Worm (Caenorhabditis elegans) whole organism, young adult: ENCODE results near the gene lpr-4.
A peak's percentile ranks its signal among the peaks of the same experiment; 100 is the strongest.

ENCODE experiments used
- B0035.1 ChIP-seq: sonication (generic microtip); optimal IDR thresholded peaks from 2 replicates; lab custom pipeline; 2016; ENCODE audit warnings: missing genetic modification characterization, mild to moderate bottlenecking, missing compliant biosample characterization, missing genotype, missing genetic modification reagents
- B0261.1 ChIP-seq: sonication (generic microtip); optimal IDR thresholded peaks from 2 replicates; lab custom pipeline; 2016; ENCODE audit warnings: mild to moderate bottlenecking, missing genetic modification characterization, moderate library complexity, missing compliant biosample characterization
- B0336.3 ChIP-seq: fragments of 200-800 bp; sonication (Bioruptor generic); IDR thresholded peaks from 2 replicates; pipeline ENCODE4 v1.3.6; 2022; ENCODE audit warnings: missing genetic modification characterization, missing compliant biosample characterization
- D2030.7 ChIP-seq: fragments of 200-800 bp; sonication (Bioruptor generic); IDR thresholded peaks from 2 replicates; pipeline ENCODE4 v1.3.6; 2022; ENCODE audit warnings: missing genetic modification reagents, missing genetic modification characterization, missing compliant biosample characterization
- F10E7.11 ChIP-seq: sonication (generic microtip); optimal IDR thresholded peaks from 2 replicates; lab custom pipeline; 2017; ENCODE audit warnings: mild to moderate bottlenecking, missing genetic modification characterization, moderate library complexity, missing compliant biosample characterization
- F33H1.4 ChIP-seq: fragments of 200-800 bp; sonication (Bioruptor generic); IDR thresholded peaks from 2 replicates; pipeline ENCODE4 v1.3.6; 2022; ENCODE audit warnings: missing genetic modification reagents, missing genetic modification characterization, missing compliant biosample characterization
- F52B5.7 ChIP-seq: sonication (generic microtip); optimal IDR thresholded peaks from 2 replicates; lab custom pipeline; 2016; ENCODE audit warnings: mild to moderate bottlenecking, missing genetic modification characterization, missing compliant biosample characterization
- F55B11.4 ChIP-seq: sonication (generic microtip); optimal IDR thresholded peaks from 2 replicates; lab custom pipeline; 2016; ENCODE audit warnings: missing compliant biosample characterization, missing genetic modification characterization, borderline replicate concordance; ENCODE audit not compliant: insufficient read depth
- T26A5.8 ChIP-seq: sonication (generic microtip); optimal IDR thresholded peaks from 2 replicates; lab custom pipeline; 2016; ENCODE audit warnings: missing genetic modification characterization, missing compliant biosample characterization
- Y67H2A.10 ChIP-seq: fragments of 200-800 bp; sonication (Bioruptor generic); conservative IDR thresholded peaks from 2 replicates; pipeline ENCODE4 v1.3.6; 2022; ENCODE audit warnings: missing genetic modification reagents, missing genetic modification characterization, missing compliant biosample characterization
- Y95B8A.8 ChIP-seq: fragments of 200-800 bp; sonication (Bioruptor generic); IDR thresholded peaks from 2 replicates; pipeline ENCODE4 v1.3.6; 2022; ENCODE audit warnings: missing genetic modification reagents, missing genetic modification characterization, missing compliant biosample characterization
- aptf-3 ChIP-seq: fragments of 200-800 bp; sonication (Bioruptor generic); IDR thresholded peaks from 2 replicates; pipeline ENCODE4 v1.3.6; 2022; ENCODE audit warnings: missing genetic modification characterization, missing compliant biosample characterization
- athp-1 ChIP-seq: sonication (generic microtip); optimal IDR thresholded peaks from 2 replicates; lab custom pipeline; 2017; ENCODE audit warnings: mild to moderate bottlenecking, missing genetic modification characterization, missing compliant biosample characterization
- attf-6 ChIP-seq: fragments of 200-800 bp; sonication (Bioruptor generic); IDR thresholded peaks from 2 replicates; pipeline ENCODE4 v1.3.6; 2022; ENCODE audit warnings: missing genetic modification reagents, missing genetic modification characterization, missing compliant biosample characterization
- bed-1 ChIP-seq: fragments of 200-800 bp; sonication (Bioruptor generic); IDR thresholded peaks from 2 replicates; pipeline ENCODE4 v1.3.6; 2022; ENCODE audit warnings: missing genetic modification reagents, missing genetic modification characterization, missing compliant biosample characterization
- ceh-58 ChIP-seq: fragments of 200-800 bp; sonication (Bioruptor generic); IDR thresholded peaks from 2 replicates; pipeline ENCODE4 v1.3.6; 2022; ENCODE audit warnings: missing genetic modification characterization, missing compliant biosample characterization
- ceh-91 ChIP-seq: fragments of 200-800 bp; sonication (Bioruptor generic); IDR thresholded peaks from 2 replicates; pipeline ENCODE4 v1.3.6; 2022; ENCODE audit warnings: missing genetic modification reagents, missing genetic modification characterization, missing compliant biosample characterization
- chd-7 ChIP-seq: sonication (generic microtip); optimal IDR thresholded peaks from 2 replicates; lab custom pipeline; 2016; ENCODE audit warnings: mild to moderate bottlenecking, missing genetic modification characterization, moderate library complexity, missing compliant biosample characterization
- efl-1 ChIP-seq: fragments of 150-350 bp; optimal IDR thresholded peaks from 2 replicates; lab custom pipeline; 2014; ENCODE audit warnings: missing biosample characterization, missing genetic modification reagents, missing genetic modification characterization
- egl-18 ChIP-seq: fragments of 200-800 bp; sonication (Bioruptor generic); IDR thresholded peaks from 2 replicates; pipeline ENCODE4 v1.3.6; 2022; ENCODE audit warnings: missing genetic modification reagents, missing genetic modification characterization, missing compliant biosample characterization
- fkh-3 ChIP-seq: sonication (generic microtip); optimal IDR thresholded peaks from 2 replicates; lab custom pipeline; 2016; ENCODE audit warnings: mild to moderate bottlenecking, missing genetic modification characterization, missing compliant biosample characterization
- hmg-20 ChIP-seq: fragments of 200-800 bp; sonication (Bioruptor generic); IDR thresholded peaks from 2 replicates; pipeline ENCODE4 v1.3.6; 2022; ENCODE audit warnings: missing genetic modification reagents, missing genetic modification characterization, missing compliant biosample characterization
- hrde-1 ChIP-seq: sonication (generic microtip); optimal IDR thresholded peaks from 2 replicates; lab custom pipeline; 2016; ENCODE audit warnings: missing genetic modification characterization, mild to moderate bottlenecking, missing compliant biosample characterization, moderate library complexity, missing genotype, missing genetic modification reagents, borderline replicate concordance
- lag-1 ChIP-seq: fragments of 200-800 bp; sonication (Bioruptor generic); IDR thresholded peaks from 2 replicates; pipeline ENCODE4 v1.3.6; 2022; ENCODE audit warnings: missing genetic modification reagents, missing genetic modification characterization, missing compliant biosample characterization
- let-526 ChIP-seq: fragments of 200-800 bp; sonication (Bioruptor generic); IDR thresholded peaks from 2 replicates; pipeline ENCODE4 v1.3.6; 2022; ENCODE audit warnings: missing genetic modification reagents, missing genetic modification characterization, missing compliant biosample characterization
- lin-35 ChIP-seq, 3 experiments: fragments of 150-350 bp in 2 of 3; sonication (generic microtip) in 1 of 3; optimal IDR thresholded peaks; 2 replicates each; lab custom pipeline; 2014 to 2018; ENCODE audit warnings: missing biosample characterization in 3 of 3, missing genetic modification characterization in 3 of 3, missing genetic modification reagents in 3 of 3
- lsl-1 ChIP-seq: fragments of 200-800 bp; sonication (Bioruptor generic); optimal IDR thresholded peaks from 2 replicates; lab custom pipeline; 2018; ENCODE audit warnings: mild to moderate bottlenecking, missing genetic modification characterization, moderate library complexity, missing compliant biosample characterization
- lsy-27 ChIP-seq: sonication (generic microtip); optimal IDR thresholded peaks from 2 replicates; lab custom pipeline; 2017; ENCODE audit warnings: missing genetic modification characterization, mild to moderate bottlenecking, missing compliant biosample characterization, antibody characterized with exemption, missing genotype, borderline replicate concordance; ENCODE audit not compliant: insufficient read depth
- madf-10 ChIP-seq: sonication (generic microtip); optimal IDR thresholded peaks from 2 replicates; lab custom pipeline; 2016; ENCODE audit warnings: mild to moderate bottlenecking, missing genetic modification characterization, missing compliant biosample characterization
- madf-8 ChIP-seq: fragments of 200-800 bp; sonication (Bioruptor generic); conservative IDR thresholded peaks from 2 replicates; pipeline ENCODE4 v1.3.6; 2022; ENCODE audit warnings: missing genetic modification reagents, missing genetic modification characterization, missing compliant biosample characterization
- mcd-1 ChIP-seq: fragments of 200-800 bp; sonication (Bioruptor generic); IDR thresholded peaks from 2 replicates; pipeline ENCODE4 v1.3.6; 2022; ENCODE audit warnings: missing genetic modification reagents, missing genetic modification characterization, missing compliant biosample characterization
- mes-4 ChIP-seq: sonication (generic microtip); optimal IDR thresholded peaks from 2 replicates; lab custom pipeline; 2016; ENCODE audit warnings: missing genotype, missing genetic modification characterization, missing compliant biosample characterization
- mxl-1 ChIP-seq: sonication (generic microtip); optimal IDR thresholded peaks from 2 replicates; lab custom pipeline; 2016; ENCODE audit warnings: missing genetic modification characterization, missing compliant biosample characterization
- nfya-1 ChIP-seq: sonication (generic microtip); optimal IDR thresholded peaks from 2 replicates; lab custom pipeline; 2017; ENCODE audit warnings: antibody characterized with exemption, missing compliant biosample characterization, missing genetic modification characterization, borderline replicate concordance; ENCODE audit not compliant: insufficient read depth
- nfya-2 ChIP-seq: fragments of 200-800 bp; sonication (Bioruptor generic); IDR thresholded peaks from 2 replicates; pipeline ENCODE4 v1.3.6; 2022; ENCODE audit warnings: missing genetic modification reagents, missing genetic modification characterization, missing compliant biosample characterization
- nhr-179 ChIP-seq: sonication (generic microtip); optimal IDR thresholded peaks from 2 replicates; lab custom pipeline; 2016; ENCODE audit warnings: mild to moderate bottlenecking, missing genetic modification characterization, missing compliant biosample characterization
- rec-8 ChIP-seq, 2 experiments: sonication (generic microtip); optimal IDR thresholded peaks; 2 replicates each; lab custom pipeline; 2016; ENCODE audit warnings: mild to moderate bottlenecking in 2 of 2, missing genetic modification characterization in 2 of 2, missing genetic modification reagents in 2 of 2, missing genotype in 2 of 2, missing biosample characterization in 1 of 2, missing compliant biosample characterization in 1 of 2, moderate library complexity in 1 of 2
- repo-1 ChIP-seq: sonication (generic microtip); optimal IDR thresholded peaks from 2 replicates; lab custom pipeline; 2017; ENCODE audit warnings: mild to moderate bottlenecking, missing genetic modification characterization, missing compliant biosample characterization
- sea-2 ChIP-seq: fragments of 200-800 bp; sonication (Bioruptor generic); IDR thresholded peaks from 2 replicates; pipeline ENCODE4 v1.3.6; 2022; ENCODE audit warnings: missing genetic modification characterization, missing compliant biosample characterization
- somi-1 ChIP-seq: fragments of 200-800 bp; sonication (Bioruptor generic); optimal IDR thresholded peaks from 2 replicates; lab custom pipeline; 2018; ENCODE audit warnings: mild to moderate bottlenecking, missing genetic modification characterization, missing compliant biosample characterization
- tbx-9 ChIP-seq: sonication (generic microtip); optimal IDR thresholded peaks from 2 replicates; lab custom pipeline; 2016; ENCODE audit warnings: borderline replicate concordance, missing genetic modification characterization, inconsistent platforms, missing compliant biosample characterization
- unc-62 ChIP-seq: fragments of 150-350 bp; optimal IDR thresholded peaks from 2 replicates; lab custom pipeline; 2014; ENCODE audit warnings: missing biosample characterization, missing genetic modification reagents, missing genetic modification characterization
- zim-3 ChIP-seq: sonication (generic microtip); optimal IDR thresholded peaks from 2 replicates; lab custom pipeline; 2017; ENCODE audit warnings: mild to moderate bottlenecking, missing genetic modification characterization, moderate library complexity, missing compliant biosample characterization
- ztf-18 ChIP-seq: sonication (generic microtip); optimal IDR thresholded peaks from 2 replicates; lab custom pipeline; 2016; ENCODE audit warnings: missing genotype, mild to moderate bottlenecking, missing genetic modification characterization, missing compliant biosample characterization
- ztf-22 ChIP-seq: fragments of 200-800 bp; sonication (Bioruptor generic); optimal IDR thresholded peaks from 2 replicates; lab custom pipeline; 2018; ENCODE audit warnings: mild to moderate bottlenecking, missing genetic modification characterization, moderate library complexity, missing compliant biosample characterization
- ztf-25 ChIP-seq: fragments of 200-800 bp; sonication (Bioruptor generic); IDR thresholded peaks from 2 replicates; pipeline ENCODE4 v1.3.6; 2022; ENCODE audit warnings: missing genetic modification reagents, missing genetic modification characterization, missing compliant biosample characterization
- ztf-26 ChIP-seq: sonication (generic microtip); optimal IDR thresholded peaks from 2 replicates; lab custom pipeline; 2017; ENCODE audit warnings: missing genetic modification characterization, missing compliant biosample characterization
- ztf-28 ChIP-seq: fragments of 200-800 bp; sonication (Bioruptor generic); IDR thresholded peaks from 2 replicates; pipeline ENCODE4 v1.3.6; 2022; ENCODE audit warnings: missing genetic modification reagents, missing genetic modification characterization, missing compliant biosample characterization

lpr-4 gene

DNA sequence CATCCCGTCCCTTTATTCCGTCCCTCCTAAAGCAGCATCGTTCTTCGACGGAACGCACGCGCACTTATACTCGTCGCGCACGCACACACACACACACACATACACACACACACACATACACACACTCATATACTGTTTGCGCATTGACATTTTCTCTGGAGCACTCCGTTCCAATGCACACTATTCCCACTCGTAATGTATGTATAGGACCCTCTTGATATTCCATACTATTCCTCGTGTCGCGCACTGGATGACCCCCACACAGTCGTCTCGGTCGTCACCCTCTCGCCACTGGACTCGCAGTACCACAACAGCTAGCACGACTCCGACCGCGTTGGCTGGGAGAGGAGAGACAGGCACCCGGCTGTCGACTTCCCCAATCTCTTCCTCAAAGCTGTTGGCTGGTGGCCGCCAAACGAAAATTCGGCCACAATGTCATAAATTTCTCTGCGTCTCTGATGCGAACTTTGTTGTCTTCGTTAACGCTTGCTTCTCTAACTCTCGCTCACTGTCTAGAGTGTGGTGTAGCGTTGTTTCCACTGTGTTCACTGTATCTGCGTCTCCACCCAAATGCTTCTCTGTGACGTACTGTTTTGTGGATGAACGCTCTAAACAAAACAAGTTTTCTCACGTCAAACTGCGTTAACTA lies 33.8 kb upstream of the lpr-4 start (continued):
- no peak for TF ChIP-seq F33H1.4 (GFP tag; lab: Robert Waterston, UW)
- TF ChIP-seq ztf-22, result no peak
- no peak for TF ChIP-seq ztf-28 (GFP tag; lab: Robert Waterston, UW)
- peak; percentile 54 for TF ChIP-seq B0035.1 (tag; lab: Kevin White, UChicago)
- no peak for TF ChIP-seq attf-6 (GFP tag; lab: Robert Waterston, UW)
- peak; percentile 68 for TF ChIP-seq repo-1 (tag; lab: Kevin White, UChicago)
- TF ChIP-seq ceh-91 (GFP tag; lab: Robert Waterston, UW), result no peak
- no peak for TF ChIP-seq bed-1
- peak; percentile 52 for TF ChIP-seq somi-1 (GFP tag; lab: Kevin White, UChicago)
- no peak for TF ChIP-seq efl-1 (GFP tag; lab: Kevin White, UChicago)
- peak; percentile 83 for TF ChIP-seq ztf-26 (tag; lab: Kevin White, UChicago)
- no peak for TF ChIP-seq madf-8 (GFP tag; lab: Robert Waterston, UW)
- TF ChIP-seq ztf-18 (tag; lab: Kevin White, UChicago), result peak; percentile 55
- TF ChIP-seq sea-2 (GFP tag; lab: Robert Waterston, UW), result no peak
- TF ChIP-seq nfya-1 (tag; lab: Kevin White, UChicago), result no peak
- peak; percentile 26; the same call in 1 of the 2 replicates for TF ChIP-seq D2030.7 (GFP tag; lab: Robert Waterston, UW)
- peak in 1 of 3 experiments; percentile 64 for TF ChIP-seq lin-35 (GFP tag; optimal IDR thresholded peaks at IDR 0.05; lab: Kevin White, UChicago)
- TF ChIP-seq mes-4 (tag; lab: Kevin White, UChicago), result no peak
- TF ChIP-seq zim-3 (tag; lab: Kevin White, UChicago), result no peak
- TF ChIP-seq let-526 (GFP tag; lab: Robert Waterston, UW), result no peak; the same call in 1 of the 2 replicates
- TF ChIP-seq mxl-1 (tag; lab: Kevin White, UChicago), result peak; percentile 55
- TF ChIP-seq lag-1 (GFP tag; lab: Robert Waterston, UW), result no peak
- TF ChIP-seq F52B5.7 (tag; lab: Kevin White, UChicago), result peak; percentile 31
- no peak for TF ChIP-seq hrde-1
- TF ChIP-seq Y95B8A.8, result no peak
- TF ChIP-seq F55B11.4 (tag; lab: Kevin White, UChicago), result no peak
- no peak for TF ChIP-seq nhr-179 (tag; lab: Kevin White, UChicago)
- TF ChIP-seq unc-62 (GFP tag; lab: Kevin White, UChicago), result no peak
- TF ChIP-seq F10E7.11 (tag; lab: Kevin White, UChicago), result peak; percentile 37
- no peak for TF ChIP-seq aptf-3 (GFP tag; lab: Robert Waterston, UW)
- TF ChIP-seq madf-10 (tag; lab: Kevin White, UChicago), result peak; percentile 62
- TF ChIP-seq hmg-20, result peak; percentile 31
- TF ChIP-seq fkh-3, result no peak
- peak; percentile 77; the same call in 1 of the 2 replicates for TF ChIP-seq egl-18 (GFP tag; lab: Robert Waterston, UW)
- TF ChIP-seq ceh-58 (GFP tag; lab: Robert Waterston, UW), result no peak
- TF ChIP-seq lsl-1 (GFP tag; lab: Kevin White, UChicago), result no peak
- no peak for TF ChIP-seq T26A5.8 (tag; lab: Kevin White, UChicago)
- no peak for TF ChIP-seq Y67H2A.10 (GFP tag; lab: Robert Waterston, UW)
- TF ChIP-seq lsy-27 (tag; lab: Kevin White, UChicago), result no peak
- peak in 1 of 2 experiments; percentile 52 for TF ChIP-seq rec-8 (tag; optimal IDR thresholded peaks at IDR 0.05; lab: Kevin White, UChicago)
- peak; percentile 38 for TF ChIP-seq athp-1 (tag; lab: Kevin White, UChicago)
- 0 out of 2 replicates have a peak, but pooled peaks have one; percentile 2 for TF ChIP-seq ztf-25 (GFP tag; lab: Robert Waterston, UW)
- no peak for TF ChIP-seq tbx-9 (tag; lab: Kevin White, UChicago)
- peak; percentile 43 for TF ChIP-seq chd-7 (tag; lab: Kevin White, UChicago)
- TF ChIP-seq mcd-1, result peak; percentile 72
- no peak for TF ChIP-seq B0261.1 (tag; lab: Kevin White, UChicago)
- no peak; the same call in 1 of the 2 replicates for TF ChIP-seq B0336.3
- TF ChIP-seq nfya-2 (GFP tag; lab: Robert Waterston, UW), result no peak
